Worm (Caenorhabditis elegans): ENCODE results near the gene C17H11.6.

- TF ChIP-seq Y48G9A.11 (GFP tag; IDR thresholded peaks at IDR 0.05) (no peak), ztf-7 (tag; optimal IDR thresholded peaks at IDR 0.05) (no peak), snpc-4 (tag; optimal IDR thresholded peaks at IDR 0.05) (no peak), hmg-1.1 (GFP tag; IDR thresholded peaks at IDR 0.05) (peak; percentile 74)
Observed at ce11 chrX:8205919-8206318, 2.3 kb upstream of the C17H11.6 start.
